Worm (Caenorhabditis elegans) whole organism, late embryonic: ENCODE measurements around the gene ugt-30.

Experiments used
- ceh-9 ChIP-seq: sonication (generic microtip); optimal IDR thresholded peaks from 2 replicates; lab custom pipeline; 2016; ENCODE audit warnings: mild to moderate bottlenecking, missing genetic modification characterization, inconsistent platforms, missing compliant biosample characterization
- dve-1 ChIP-seq: sonication (generic microtip); optimal IDR thresholded peaks from 2 replicates; lab custom pipeline; 2017; ENCODE audit warnings: antibody characterized with exemption, mild to moderate bottlenecking, missing genetic modification characterization, missing compliant biosample characterization
- lin-11 ChIP-seq: fragments of 200-800 bp; sonication (Bioruptor generic); optimal IDR thresholded peaks from 2 replicates; lab custom pipeline; 2018; ENCODE audit warnings: mild to moderate bottlenecking, missing genetic modification characterization, missing compliant biosample characterization

DNA sequence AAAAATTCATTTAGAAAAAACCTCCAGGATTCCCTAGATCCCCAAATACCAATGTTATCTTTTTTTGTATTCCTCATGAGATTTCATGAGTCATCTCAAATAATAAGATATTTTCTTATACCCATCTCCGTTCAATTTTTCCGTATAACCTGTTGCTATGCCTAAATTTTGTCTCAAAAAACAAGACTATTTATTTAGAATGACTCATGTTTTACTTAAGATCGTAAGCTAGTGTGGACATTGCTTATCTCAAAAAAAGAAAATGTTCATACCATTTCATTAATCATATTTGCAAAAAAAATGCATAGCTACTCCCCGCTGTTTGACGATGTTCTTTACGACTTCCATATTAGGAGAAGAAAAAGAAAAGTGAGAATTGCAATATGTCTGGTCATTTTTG, 15.2 kb upstream of the ugt-30 start, which contains the start of gene K08F9.3:
- TF ChIP-seq dve-1 (tag; lab: Kevin White, UChicago) (no peak), lin-11 (tag; lab: Kevin White, UChicago) (no peak), ceh-9 (tag; lab: Kevin White, UChicago) (no peak)
